Worm (Caenorhabditis elegans): ENCODE measurements around the gene kin-36.
A peak's percentile ranks its signal among the peaks of the same experiment; 100 is the strongest.

The kin-36 gene

DNA sequence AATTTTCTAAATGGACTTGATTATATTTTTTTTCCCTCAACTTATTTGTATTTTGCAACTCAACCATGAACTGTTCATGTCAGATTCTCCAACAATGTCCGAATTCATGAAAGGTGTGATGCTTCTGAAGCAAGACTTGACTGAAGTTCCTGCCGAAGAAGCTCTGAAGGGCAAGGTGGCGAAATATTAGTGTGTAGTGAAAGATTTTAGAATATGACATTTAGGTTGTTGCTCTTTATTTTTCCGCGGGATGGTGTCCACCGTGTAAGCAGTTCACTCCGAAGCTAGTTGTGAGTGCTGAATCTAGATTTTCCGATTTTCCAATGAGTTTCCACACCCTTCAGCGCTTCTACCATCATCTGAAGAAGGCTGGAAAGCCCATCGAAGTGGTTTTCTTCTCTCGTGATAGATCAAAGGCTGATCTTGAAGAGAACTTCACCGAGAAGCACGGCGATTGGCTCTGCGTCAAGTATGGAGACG, 26.4 kb upstream of the kin-36 start, which contains the start of gene F29B9.5 (continued):
- TF ChIP-seq hif-1 (tag; optimal IDR thresholded peaks at IDR 0.05) (no peak), nhr-10 (tag; optimal IDR thresholded peaks at IDR 0.05) (no peak), duxl-1 (tag; optimal IDR thresholded peaks at IDR 0.05; ENCODE audit: poor library complexity) (no peak), F10B5.3 (tag; optimal IDR thresholded peaks at IDR 0.05) (no peak), Y75B8A.6 (GFP tag; IDR thresholded peaks at IDR 0.05) (0 out of 2 replicates have a peak, but pooled peaks have one; percentile 50), hlh-11 (tag; optimal IDR thresholded peaks at IDR 0.05) (no peak), nhr-111 (GFP tag; optimal IDR thresholded peaks at IDR 0.05) (peak; percentile 9), nhr-41 (GFP tag; IDR thresholded peaks at IDR 0.05) (no peak), ceh-20 (GFP tag; IDR thresholded peaks at IDR 0.05) (no peak), dpl-1 (GFP tag; optimal IDR thresholded peaks at IDR 0.05) (no peak), ztf-11 (tag; optimal IDR thresholded peaks at IDR 0.05) (no peak), Y5F2A.4 (GFP tag; optimal IDR thresholded peaks at IDR 0.05) (no peak), madf-5 (GFP tag; IDR thresholded peaks at IDR 0.05) (no peak), hlh-30 (tag; optimal IDR thresholded peaks at IDR 0.05; ENCODE audit: insufficient read depth) (no peak), aly-2 (tag; optimal IDR thresholded peaks at IDR 0.05) (no peak), zfp-3 (GFP tag; conservative IDR thresholded peaks at IDR 0.05) (no peak), egl-27 (tag; optimal IDR thresholded peaks at IDR 0.05) (no peak), dmd-9 (GFP tag; IDR thresholded peaks at IDR 0.05) (no peak), aha-1 (tag) (peak; percentile 19), T26A8.4 (GFP tag; IDR thresholded peaks at IDR 0.05) (0 out of 2 replicates have a peak, but pooled peaks have one; percentile 54), dve-1 (tag; optimal IDR thresholded peaks at IDR 0.05; ENCODE audit: insufficient read depth) (no peak), ceh-82 (tag; optimal IDR thresholded peaks at IDR 0.05) (no peak), gei-8 (GFP tag; optimal IDR thresholded peaks at IDR 0.05) (no peak), fos-1 (tag; optimal IDR thresholded peaks at IDR 0.05) (no peak), nhr-237 (tag; optimal IDR thresholded peaks at IDR 0.05) (no peak), ceh-44 (GFP tag; IDR thresholded peaks at IDR 0.05) (no peak), nhr-48 (tag; optimal IDR thresholded peaks at IDR 0.05) (no peak), attf-4 (tag; optimal IDR thresholded peaks at IDR 0.05) (no peak), rbr-2 (tag; optimal IDR thresholded peaks at IDR 0.05) (no peak), fkh-10 (GFP tag; optimal IDR thresholded peaks at IDR 0.05) (no peak)

DNA sequence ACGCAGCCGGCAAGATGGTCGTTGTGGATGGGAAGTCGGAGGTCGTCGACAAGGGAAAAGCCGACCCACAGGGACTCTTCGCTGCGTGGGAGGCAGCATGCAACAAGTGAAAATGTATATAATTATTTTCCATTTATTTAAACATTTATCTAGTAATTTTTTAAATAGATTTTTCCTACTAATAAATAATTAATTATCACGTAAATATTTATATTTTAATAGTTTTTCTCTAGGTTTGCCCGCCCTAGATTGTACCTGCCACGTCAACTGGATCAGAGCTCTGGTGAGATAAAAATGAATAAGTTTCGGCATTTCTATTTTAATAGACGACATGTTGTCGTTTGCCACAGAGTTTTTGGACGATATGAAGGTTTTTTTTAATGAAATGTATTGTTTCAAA, 25.9 kb upstream of the kin-36 start, which contains the start of gene psr-1:
psr-1 (plus strand) TSS at position 301 of the 400 bp plus-strand sequence.
- TF ChIP-seq mdt-29 (GFP tag; IDR thresholded peaks at IDR 0.05), result no peak
- no peak for TF ChIP-seq F44E2.7 (GFP tag; IDR thresholded peaks at IDR 0.05)
- TF ChIP-seq Y48G9A.11 (GFP tag; IDR thresholded peaks at IDR 0.05), result no peak
- TF ChIP-seq arid-1 (GFP tag; conservative IDR thresholded peaks at IDR 0.05), result no peak
- no peak for TF ChIP-seq hlh-30 (tag; optimal IDR thresholded peaks at IDR 0.05; ENCODE audit: insufficient read depth)
- no peak for TF ChIP-seq ama-1 (optimal IDR thresholded peaks at IDR 0.05)
- no peak for TF ChIP-seq attf-4 (tag; optimal IDR thresholded peaks at IDR 0.05)
- no peak for TF ChIP-seq dmd-8 (GFP tag; IDR thresholded peaks at IDR 0.05)
- TF ChIP-seq gei-8 (GFP tag; optimal IDR thresholded peaks at IDR 0.05), result no peak
- no peak for TF ChIP-seq T26A8.4 (GFP tag; IDR thresholded peaks at IDR 0.05)

DNA sequence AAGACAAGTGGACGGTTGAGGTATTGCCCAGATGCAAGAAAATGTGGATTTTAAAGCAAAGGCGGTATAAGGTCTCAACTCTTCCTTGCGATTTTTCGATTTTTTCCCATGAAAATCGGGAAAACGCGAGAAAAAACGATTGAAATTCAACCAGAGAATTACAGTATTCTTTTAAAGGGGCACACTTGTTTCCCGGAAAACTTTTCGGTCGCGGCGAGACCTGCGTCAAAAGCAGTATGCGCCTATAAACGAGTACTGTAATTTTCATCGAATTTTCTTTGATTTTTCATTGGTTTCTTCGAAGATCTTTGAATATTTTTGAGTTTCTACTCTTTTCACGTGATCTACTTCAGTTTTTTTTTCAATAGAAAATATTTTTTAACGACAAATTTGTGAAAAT, 25.1 kb upstream of the kin-36 start:
- TF ChIP-seq pqm-1 (tag; optimal IDR thresholded peaks at IDR 0.05), result no peak
- no peak for TF ChIP-seq nhr-42 (GFP tag; IDR thresholded peaks at IDR 0.05)
- no peak for TF ChIP-seq daf-12 (tag; optimal IDR thresholded peaks at IDR 0.05)
- no peak for TF ChIP-seq dmd-6 (GFP tag; IDR thresholded peaks at IDR 0.05)
- TF ChIP-seq nhr-10 (tag; optimal IDR thresholded peaks at IDR 0.05), result no peak
- no peak for TF ChIP-seq arid-1 (GFP tag; conservative IDR thresholded peaks at IDR 0.05)
- TF ChIP-seq D1046.2 (GFP tag; IDR thresholded peaks at IDR 0.05), result no peak
- TF ChIP-seq daf-16 (GFP tag; optimal IDR thresholded peaks at IDR 0.05), result no peak
- no peak for TF ChIP-seq daf-16 (tag; optimal IDR thresholded peaks at IDR 0.05)
- no peak for TF ChIP-seq unc-39 (tag; optimal IDR thresholded peaks at IDR 0.05)
- no peak for TF ChIP-seq ztf-7 (tag; optimal IDR thresholded peaks at IDR 0.05)
- TF ChIP-seq mes-2 (tag; optimal IDR thresholded peaks at IDR 0.05; ENCODE audit: poor library complexity, severe bottlenecking), result peak; percentile 41
- TF ChIP-seq sdz-12 (GFP tag; optimal IDR thresholded peaks at IDR 0.05), result no peak
- no peak for TF ChIP-seq zip-11 (GFP tag; IDR thresholded peaks at IDR 0.05)
- TF ChIP-seq zfp-2 (tag; optimal IDR thresholded peaks at IDR 0.05), result no peak
- no peak for TF ChIP-seq nhr-111 (GFP tag; optimal IDR thresholded peaks at IDR 0.05)
- no peak for TF ChIP-seq mdt-29 (GFP tag; IDR thresholded peaks at IDR 0.05)
- TF ChIP-seq lin-38 (GFP tag; IDR thresholded peaks at IDR 0.05), result peak; percentile 46; the same call in 1 of the 2 replicates
